Worm (Caenorhabditis elegans): ENCODE measurements around the gene nhr-99.

DNA sequence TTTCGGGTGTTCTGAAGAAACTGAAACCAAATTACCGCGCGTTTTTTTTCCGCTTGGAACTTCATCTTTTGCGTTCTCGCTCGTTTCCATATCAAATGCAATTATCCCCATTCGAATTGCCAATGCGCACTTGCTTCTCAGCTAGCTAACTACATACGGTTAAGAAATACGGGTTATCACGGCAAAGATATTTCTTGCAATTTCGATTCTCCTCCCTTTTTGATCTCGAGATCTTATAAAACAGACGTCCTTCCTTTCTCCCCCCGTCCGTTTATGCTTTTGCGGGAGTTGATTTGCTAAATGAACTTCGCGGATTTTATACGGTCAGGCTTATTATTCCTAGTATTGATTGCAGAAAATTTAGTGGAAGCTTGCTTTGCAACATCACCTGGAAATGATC lies 45.7 kb upstream of the nhr-99 start, which contains the start of gene B0554.4:
- TF ChIP-seq nhr-25 (tag; optimal IDR thresholded peaks at IDR 0.05), result no peak
- TF ChIP-seq nhr-237 (tag; optimal IDR thresholded peaks at IDR 0.05), result no peak
- no peak for TF ChIP-seq sma-9 (GFP tag; optimal IDR thresholded peaks at IDR 0.05)
- no peak for TF ChIP-seq sma-9 (tag; optimal IDR thresholded peaks at IDR 0.05)
- TF ChIP-seq nhr-23 (tag; optimal IDR thresholded peaks at IDR 0.05), result no peak
- no peak for TF ChIP-seq gmeb-1 (tag; optimal IDR thresholded peaks at IDR 0.05)
- TF ChIP-seq nhr-12 (tag; optimal IDR thresholded peaks at IDR 0.05), result no peak
- no peak for TF ChIP-seq C34F6.9 (tag; optimal IDR thresholded peaks at IDR 0.05)
- no peak for TF ChIP-seq mab-5 (tag; optimal IDR thresholded peaks at IDR 0.05)
- TF ChIP-seq unc-62 (GFP tag; optimal IDR thresholded peaks at IDR 0.05), result no peak
- no peak for TF ChIP-seq elt-3 (tag; optimal IDR thresholded peaks at IDR 0.05)
- TF ChIP-seq ztf-4 (tag; optimal IDR thresholded peaks at IDR 0.05), result no peak
- no peak for TF ChIP-seq unc-55 (GFP tag; optimal IDR thresholded peaks at IDR 0.05)

Data from whole organism, L2 larva.